Worm (Caenorhabditis elegans) whole organism, L1 larva: ENCODE results near the gene F30B5.11.

ENCODE experiments used
- C04F5.9 ChIP-seq: sonication (generic microtip); optimal IDR thresholded peaks from 2 replicates; lab custom pipeline; 2016; ENCODE audit warnings: missing genetic modification characterization, missing compliant biosample characterization
- C16A3.4 ChIP-seq: fragments of 150-350 bp; optimal IDR thresholded peaks from 2 replicates; lab custom pipeline; 2014; ENCODE audit warnings: missing biosample characterization, missing genetic modification characterization
- C34B4.2 ChIP-seq: sonication (generic microtip); optimal IDR thresholded peaks from 2 replicates; lab custom pipeline; 2017; ENCODE audit warnings: mild to moderate bottlenecking, missing genetic modification characterization, missing compliant biosample characterization
- F16B12.6 ChIP-seq: fragments of 150-350 bp; optimal IDR thresholded peaks from 2 replicates; lab custom pipeline; 2014; ENCODE audit warnings: missing biosample characterization, missing genetic modification characterization
- alr-1 ChIP-seq: fragments of 200-800 bp; sonication (Bioruptor generic); optimal IDR thresholded peaks from 2 replicates; lab custom pipeline; 2018; ENCODE audit warnings: borderline replicate concordance, mild to moderate bottlenecking, missing genetic modification characterization, missing compliant biosample characterization
- blmp-1 ChIP-seq: fragments of 150-350 bp; optimal IDR thresholded peaks from 2 replicates; lab custom pipeline; 2014; ENCODE audit warnings: missing biosample characterization, missing genetic modification characterization
- ceh-8 ChIP-seq: fragments of 200-800 bp; sonication (Bioruptor generic); optimal IDR thresholded peaks from 2 replicates; lab custom pipeline; 2018; ENCODE audit warnings: mild to moderate bottlenecking, missing genetic modification characterization, moderate library complexity, missing compliant biosample characterization
- ces-1 ChIP-seq: fragments of 150-350 bp; optimal IDR thresholded peaks from 2 replicates; lab custom pipeline; 2014; ENCODE audit warnings: missing biosample characterization, missing genetic modification reagents, missing genetic modification characterization
- efl-1 ChIP-seq, 4 experiments: fragments of 150-350 bp; optimal IDR thresholded peaks in 3 of 4; peaks in 1 of 4; 1 replicate in 1 of 4; 2 replicates in 3 of 4; lab custom pipeline; 2014; ENCODE audit warnings: missing biosample characterization in 2 of 4, missing genetic modification characterization in 2 of 4, missing genetic modification reagents in 2 of 4
- egl-13 ChIP-seq: sonication (generic microtip); optimal IDR thresholded peaks from 2 replicates; lab custom pipeline; 2016; ENCODE audit warnings: missing genotype, missing genetic modification reagents, missing genetic modification characterization, missing compliant biosample characterization
- elt-3 ChIP-seq, 6 experiments: fragments of 150-350 bp in 1 of 6; sonication (generic microtip); optimal IDR thresholded peaks; 2 replicates each; lab custom pipeline; 2017 to 2018; ENCODE audit warnings: missing biosample characterization in 6 of 6, missing genetic modification characterization in 6 of 6, inconsistent platforms in 1 of 6
- ets-5 ChIP-seq: fragments of 200-800 bp; sonication (Bioruptor generic); IDR thresholded peaks from 2 replicates; pipeline ENCODE4 v1.3.6; 2022; ENCODE audit warnings: missing genetic modification characterization, missing compliant biosample characterization
- fkh-8 ChIP-seq: sonication (generic microtip); optimal IDR thresholded peaks from 2 replicates; lab custom pipeline; 2016; ENCODE audit warnings: mild to moderate bottlenecking, missing genetic modification characterization, missing compliant biosample characterization
- grh-1 ChIP-seq: fragments of 200-800 bp; sonication (Bioruptor generic); IDR thresholded peaks from 2 replicates; pipeline ENCODE4 v1.3.6; 2022; ENCODE audit warnings: missing genetic modification reagents, missing genetic modification characterization, missing compliant biosample characterization
- hlh-4 ChIP-seq: sonication (generic microtip); optimal IDR thresholded peaks from 2 replicates; lab custom pipeline; 2016; ENCODE audit warnings: mild to moderate bottlenecking, missing genetic modification characterization, missing compliant biosample characterization
- irx-1 ChIP-seq: sonication (generic microtip); optimal IDR thresholded peaks from 2 replicates; lab custom pipeline; 2016; ENCODE audit warnings: missing genetic modification characterization, missing compliant biosample characterization
- isw-1 ChIP-seq: fragments of 200-800 bp; sonication (Bioruptor generic); IDR thresholded peaks from 2 replicates; pipeline ENCODE4 v1.3.6; 2022; ENCODE audit warnings: missing genetic modification characterization, missing compliant biosample characterization
- lin-15B ChIP-seq: fragments of 150-350 bp; sonication (generic microtip); optimal IDR thresholded peaks from 3 replicates; lab custom pipeline; 2014; ENCODE audit warnings: missing biosample characterization, missing genetic modification characterization
- lir-3 ChIP-seq: sonication (generic microtip); optimal IDR thresholded peaks from 2 replicates; lab custom pipeline; 2016; ENCODE audit warnings: mild to moderate bottlenecking, missing genetic modification characterization, moderate library complexity, missing compliant biosample characterization; ENCODE audit not compliant: poor library complexity
- mef-2 ChIP-seq: fragments of 150-350 bp; optimal IDR thresholded peaks from 2 replicates; lab custom pipeline; 2014; ENCODE audit warnings: missing biosample characterization, missing genetic modification characterization
- nhr-12 ChIP-seq: sonication (generic microtip); optimal IDR thresholded peaks from 2 replicates; lab custom pipeline; 2017; ENCODE audit warnings: missing biosample characterization, missing genetic modification characterization
- nhr-19 ChIP-seq: fragments of 200-800 bp; sonication (Bioruptor generic); conservative IDR thresholded peaks from 2 replicates; pipeline ENCODE4 v1.3.6; 2022; ENCODE audit warnings: missing genetic modification characterization, missing compliant biosample characterization
- nhr-20 ChIP-seq: sonication (generic microtip); optimal IDR thresholded peaks from 2 replicates; lab custom pipeline; 2016; ENCODE audit warnings: mild to moderate bottlenecking, missing genetic modification characterization, missing compliant biosample characterization
- nhr-71 ChIP-seq: sonication (generic microtip); optimal IDR thresholded peaks from 2 replicates; lab custom pipeline; 2016; ENCODE audit warnings: mild to moderate bottlenecking, missing genetic modification characterization, moderate library complexity, missing compliant biosample characterization
- nhr-76 ChIP-seq: sonication (generic microtip); optimal IDR thresholded peaks from 2 replicates; lab custom pipeline; 2017; ENCODE audit warnings: missing biosample characterization, missing genetic modification characterization
- nhr-77 ChIP-seq: fragments of 150-350 bp; optimal IDR thresholded peaks from 2 replicates; lab custom pipeline; 2014; ENCODE audit warnings: missing biosample characterization, missing genetic modification characterization
- nhr-84 ChIP-seq: sonication (generic microtip); optimal IDR thresholded peaks from 2 replicates; lab custom pipeline; 2017; ENCODE audit warnings: missing biosample characterization, missing genetic modification characterization
- nhr-85 ChIP-seq: sonication (generic microtip); peaks from one replicate; lab custom pipeline; 2016; ENCODE audit warnings: missing genetic modification characterization, inconsistent platforms, missing compliant biosample characterization
- snpc-4 ChIP-seq: fragments of 150-350 bp; optimal IDR thresholded peaks from 2 replicates; lab custom pipeline; 2014; ENCODE audit warnings: missing biosample characterization, missing genetic modification characterization
- snu-23 ChIP-seq: sonication (generic microtip); optimal IDR thresholded peaks from 2 replicates; lab custom pipeline; 2016; ENCODE audit warnings: missing genetic modification characterization, missing compliant biosample characterization
- sox-4 ChIP-seq: sonication (generic microtip); optimal IDR thresholded peaks from 2 replicates; lab custom pipeline; 2016; ENCODE audit warnings: missing genetic modification characterization, missing compliant biosample characterization
- sup-37 ChIP-seq: fragments of 200-800 bp; sonication (Bioruptor generic); optimal IDR thresholded peaks from 2 replicates; lab custom pipeline; 2018; ENCODE audit warnings: mild to moderate bottlenecking, missing genetic modification characterization, missing compliant biosample characterization
- unc-62 ChIP-seq: fragments of 150-350 bp; optimal IDR thresholded peaks from 2 replicates; lab custom pipeline; 2014; ENCODE audit warnings: missing biosample characterization, missing genetic modification reagents, missing genetic modification characterization
- unc-86 ChIP-seq: sonication (generic microtip); optimal IDR thresholded peaks from 2 replicates; lab custom pipeline; 2016; ENCODE audit warnings: missing genetic modification characterization, missing compliant biosample characterization
- ztf-11 ChIP-seq, 2 experiments: sonication (generic microtip); optimal IDR thresholded peaks; 2 replicates each; lab custom pipeline; 2016 to 2017; ENCODE audit warnings: missing genetic modification characterization in 2 of 2, missing biosample characterization in 1 of 2, missing compliant biosample characterization in 1 of 2
- ztf-4 ChIP-seq: fragments of 150-350 bp; optimal IDR thresholded peaks from 2 replicates; lab custom pipeline; 2014; ENCODE audit warnings: missing biosample characterization, missing genetic modification characterization

The F30B5.11 gene

ce11 chrIV:4247334-4247733 is 27.5 kb upstream of the F30B5.11 start (continued):
- TF ChIP-seq C04F5.9 (tag; lab: Kevin White, UChicago): peak; percentile 10
- TF ChIP-seq unc-86 (tag; lab: Kevin White, UChicago): peak; percentile 39
- TF ChIP-seq irx-1 (tag; lab: Kevin White, UChicago): peak; percentile 36
- peak; percentile 86 for TF ChIP-seq grh-1 (GFP tag; lab: Robert Waterston, UW)
- peak; percentile 68 for TF ChIP-seq isw-1 (GFP tag; lab: Robert Waterston, UW)
- peak; percentile 59 for TF ChIP-seq nhr-20
- TF ChIP-seq sup-37 (GFP tag; lab: Kevin White, UChicago): no peak
- TF ChIP-seq ztf-11 (tag; optimal IDR thresholded peaks at IDR 0.05; lab: Kevin White, UChicago): no peak
- TF ChIP-seq snpc-4: peak; percentile 40
- TF ChIP-seq egl-13 (tag; lab: Kevin White, UChicago): no peak
- no peak for TF ChIP-seq blmp-1 (tag; lab: Kevin White, UChicago)
- TF ChIP-seq nhr-19 (GFP tag; lab: Robert Waterston, UW): peak; percentile 64
- no peak for TF ChIP-seq hlh-4
- peak; percentile 25 for TF ChIP-seq C16A3.4 (tag; lab: Kevin White, UChicago)

DNA sequence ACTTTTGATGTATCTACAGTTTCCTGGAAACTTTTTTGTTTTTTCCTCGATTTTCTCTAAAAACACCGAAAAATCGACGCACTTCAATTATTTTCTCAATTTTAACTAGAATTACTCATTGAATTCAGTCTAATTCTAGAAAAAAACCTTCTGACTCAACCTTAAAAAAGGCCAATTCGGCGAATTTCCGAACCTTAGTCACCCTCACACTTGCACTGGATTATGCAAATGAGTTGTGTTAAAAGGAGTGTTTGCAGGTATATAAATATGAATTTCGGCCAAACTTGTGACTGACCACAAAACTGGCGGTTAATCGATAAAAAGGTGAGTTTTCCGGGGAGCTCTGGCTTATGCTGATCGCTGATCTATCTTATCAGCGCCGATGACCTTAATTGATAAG is 26.6 kb upstream of the F30B5.11 start, which contains the start of gene ttr-20:
Gene ttr-20 (plus strand): TSS at position 301 of the 400 bp plus-strand sequence.
- TF ChIP-seq F16B12.6 (tag; lab: Kevin White, UChicago) (no peak), nhr-85 (peak; percentile 7)
- TF ChIP-seq, all 84 proteins: peak for 1

DNA sequence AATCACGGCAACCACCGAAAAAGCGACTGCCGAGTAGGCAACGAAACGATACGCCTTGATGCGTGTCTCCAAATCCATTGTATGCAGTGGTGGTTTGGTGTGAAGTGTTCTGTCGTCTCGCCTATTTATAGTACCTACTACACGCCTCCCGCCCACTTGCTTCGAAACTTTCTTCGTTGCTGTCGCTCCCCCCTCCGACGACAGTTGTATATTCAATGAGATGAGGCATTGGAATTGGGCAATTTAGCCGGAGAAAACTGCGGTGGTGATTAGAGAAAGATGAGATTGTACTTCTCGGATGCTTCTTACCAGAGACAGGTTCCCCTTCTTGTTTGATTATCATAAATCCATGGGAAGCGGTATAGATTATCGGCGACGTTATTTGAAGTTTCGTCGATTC is 24.6 kb upstream of the F30B5.11 start, which contains the start of gene col-34:
Gene col-34 (minus strand): TSS at position 101 of the 400 bp plus-strand sequence.
- TF ChIP-seq ets-5 (GFP tag; lab: Robert Waterston, UW) (no peak), nhr-76 (tag; lab: Kevin White, UChicago) (no peak), ceh-8 (GFP tag; lab: Kevin White, UChicago) (no peak), lir-3 (tag; lab: Kevin White, UChicago) (no peak), alr-1 (tag; lab: Kevin White, UChicago) (no peak), ces-1 (GFP tag; lab: Kevin White, UChicago) (no peak), sox-4 (tag; lab: Kevin White, UChicago) (no peak), elt-3 (tag; optimal IDR thresholded peaks at IDR 0.05; lab: Kevin White, UChicago) (no peak), blmp-1 (tag; lab: Kevin White, UChicago) (peak; percentile 15)

DNA sequence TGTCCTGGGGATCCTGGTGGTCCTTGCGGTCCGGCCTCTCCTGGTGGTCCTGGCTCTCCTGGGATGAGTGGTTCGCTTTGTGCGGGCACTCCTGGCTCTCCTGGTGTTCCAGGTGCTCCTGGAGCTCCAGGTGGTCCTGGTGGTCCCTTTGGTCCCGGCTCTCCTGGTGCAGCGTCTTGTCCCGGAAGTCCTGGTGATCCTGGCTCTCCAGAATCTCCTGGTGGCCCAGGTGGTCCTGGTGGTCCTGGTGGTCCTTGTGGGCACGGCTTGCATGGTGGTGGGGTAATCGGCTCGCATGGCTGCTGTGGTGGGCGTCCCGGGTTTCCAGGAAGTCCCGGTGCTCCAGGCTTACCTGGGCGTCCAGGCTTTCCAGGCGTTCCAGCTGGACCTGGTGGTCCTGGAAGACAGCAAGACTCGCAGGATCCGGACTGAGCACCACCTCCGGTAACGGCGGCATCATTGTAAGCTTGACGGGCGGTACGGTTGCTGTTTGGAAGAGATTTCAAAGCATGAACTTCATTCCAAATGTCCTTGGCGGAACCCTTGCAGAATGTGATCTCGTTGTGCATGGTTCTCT is 24.0 kb upstream of the F30B5.11 start:
- no peak for TF ChIP-seq fkh-8 (tag; lab: Kevin White, UChicago)
- no peak for TF ChIP-seq unc-62 (GFP tag; lab: Kevin White, UChicago)
- peak; percentile 70 for TF ChIP-seq ceh-8 (GFP tag; lab: Kevin White, UChicago)
- TF ChIP-seq efl-1 (optimal IDR thresholded peaks at IDR 0.05; lab: Kevin White, UChicago): no peak
- peak in 1 of 2 experiments; percentile 78 for TF ChIP-seq efl-1 (GFP tag; optimal IDR thresholded peaks at IDR 0.05 in 1 of 2; lab: Kevin White, UChicago)
- TF ChIP-seq, all 84 proteins: peak for 2

ce11 chrIV:4236671-4237070 is 16.8 kb upstream of the F30B5.11 start:
- TF ChIP-seq snu-23 (GFP tag; lab: Kevin White, UChicago) (no peak), ceh-8 (GFP tag; lab: Kevin White, UChicago) (no peak), blmp-1 (tag; lab: Kevin White, UChicago) (peak; percentile 79), nhr-12 (tag; lab: Kevin White, UChicago) (no peak), mef-2 (tag; lab: Kevin White, UChicago) (no peak), ztf-4 (tag; lab: Kevin White, UChicago) (peak; percentile 59), lin-15B (tag; lab: Kevin White, UChicago) (no peak), nhr-71 (tag; lab: Kevin White, UChicago) (no peak), nhr-84 (tag; lab: Kevin White, UChicago) (no peak), C16A3.4 (tag; lab: Kevin White, UChicago) (no peak), nhr-85 (no peak), C34B4.2 (tag; lab: Kevin White, UChicago) (no peak), nhr-77 (tag; lab: Kevin White, UChicago) (no peak)
- TF ChIP-seq, all 84 proteins: peak for 2
